Worm (Caenorhabditis elegans) whole organism, L4 larva: ENCODE results near the gene ins-22.

Experiments
- F49E8.2 ChIP-seq: sonication (generic microtip); optimal IDR thresholded peaks from 2 replicates; lab custom pipeline; 2016; ENCODE audit warnings: missing compliant biosample characterization, mild to moderate bottlenecking, missing genetic modification characterization, borderline replicate concordance
- T20F7.1 ChIP-seq: fragments of 200-800 bp; sonication (Bioruptor generic); optimal IDR thresholded peaks from 2 replicates; lab custom pipeline; 2018; ENCODE audit warnings: mild to moderate bottlenecking, missing genetic modification characterization, missing compliant biosample characterization
- T26A8.4 ChIP-seq: fragments of 200-800 bp; sonication (Bioruptor generic); IDR thresholded peaks from 2 replicates; pipeline ENCODE4 v1.3.6; 2022; ENCODE audit warnings: missing genetic modification characterization, missing compliant biosample characterization
- Y105C5A.15 ChIP-seq: fragments of 200-800 bp; sonication (Bioruptor generic); IDR thresholded peaks from 2 replicates; pipeline ENCODE4 v1.3.6; 2022; ENCODE audit warnings: missing genetic modification characterization, missing compliant biosample characterization
- Y48G9A.11 ChIP-seq: fragments of 200-800 bp; sonication (Bioruptor generic); IDR thresholded peaks from 2 replicates; pipeline ENCODE4 v1.3.6; 2022; ENCODE audit warnings: missing genetic modification reagents, missing genetic modification characterization, missing compliant biosample characterization
- ZK337.2 ChIP-seq: fragments of 200-800 bp; sonication (Bioruptor generic); IDR thresholded peaks from 2 replicates; pipeline ENCODE4 v1.3.6; 2022; ENCODE audit warnings: missing genetic modification reagents, missing genetic modification characterization, missing compliant biosample characterization
- arid-1 ChIP-seq: fragments of 200-800 bp; sonication (Bioruptor generic); conservative IDR thresholded peaks from 2 replicates; pipeline ENCODE4 v1.3.6; 2022; ENCODE audit warnings: missing genetic modification reagents, missing genetic modification characterization, missing compliant biosample characterization
- ceh-20 ChIP-seq: fragments of 200-800 bp; sonication (Bioruptor generic); IDR thresholded peaks from 2 replicates; pipeline ENCODE4 v1.3.6; 2022; ENCODE audit warnings: missing genetic modification reagents, missing genetic modification characterization, missing compliant biosample characterization
- ceh-32 ChIP-seq: sonication (generic microtip); optimal IDR thresholded peaks from 2 replicates; lab custom pipeline; 2016; ENCODE audit warnings: mild to moderate bottlenecking, missing genetic modification characterization, missing compliant biosample characterization; ENCODE audit not compliant: poor library complexity
- ceh-44 ChIP-seq: fragments of 200-800 bp; sonication (Bioruptor generic); IDR thresholded peaks from 2 replicates; pipeline ENCODE4 v1.3.6; 2022; ENCODE audit warnings: missing genetic modification reagents, missing genetic modification characterization, missing compliant biosample characterization
- cey-2 ChIP-seq: sonication (generic microtip); optimal IDR thresholded peaks from 3 replicates; lab custom pipeline; 2017; ENCODE audit warnings: missing genetic modification characterization, mild to moderate bottlenecking, missing compliant biosample characterization, antibody characterized with exemption, borderline replicate concordance; ENCODE audit not compliant: insufficient read depth
- daf-12 ChIP-seq: fragments of 150-350 bp; optimal IDR thresholded peaks from 2 replicates; lab custom pipeline; 2014; ENCODE audit warnings: missing biosample characterization, missing genetic modification reagents, missing genetic modification characterization
- daf-8 ChIP-seq: fragments of 200-800 bp; sonication (Bioruptor generic); IDR thresholded peaks from 2 replicates; pipeline ENCODE4 v1.3.6; 2022; ENCODE audit warnings: missing genetic modification characterization, missing compliant biosample characterization
- dmd-9 ChIP-seq: fragments of 200-800 bp; sonication (Bioruptor generic); IDR thresholded peaks from 2 replicates; pipeline ENCODE4 v1.3.6; 2022; ENCODE audit warnings: missing genetic modification reagents, missing genetic modification characterization, missing compliant biosample characterization
- dpl-1 ChIP-seq: fragments of 150-350 bp; optimal IDR thresholded peaks from 2 replicates; lab custom pipeline; 2014; ENCODE audit warnings: missing biosample characterization, missing genetic modification reagents, missing genetic modification characterization
- duxl-1 ChIP-seq: sonication (generic microtip); optimal IDR thresholded peaks from 2 replicates; lab custom pipeline; 2016; ENCODE audit warnings: mild to moderate bottlenecking, missing genetic modification characterization, moderate library complexity, missing compliant biosample characterization; ENCODE audit not compliant: poor library complexity
- egl-27 ChIP-seq: sonication (generic microtip); optimal IDR thresholded peaks from 3 replicates; lab custom pipeline; 2017; ENCODE audit warnings: missing biosample characterization, missing genetic modification reagents, missing genetic modification characterization
- egl-43 ChIP-seq: fragments of 200-800 bp; sonication (Bioruptor generic); IDR thresholded peaks from 2 replicates; pipeline ENCODE4 v1.3.6; 2022; ENCODE audit warnings: missing genetic modification reagents, missing genetic modification characterization, missing compliant biosample characterization
- gei-8 ChIP-seq: fragments of 200-800 bp; sonication (Bioruptor generic); optimal IDR thresholded peaks from 2 replicates; lab custom pipeline; 2018; ENCODE audit warnings: mild to moderate bottlenecking, missing genetic modification characterization, missing compliant biosample characterization
- hif-1 ChIP-seq, 2 experiments: sonication (generic microtip); optimal IDR thresholded peaks; 2 replicates each; lab custom pipeline; 2016 to 2017; ENCODE audit warnings: missing compliant biosample characterization in 2 of 2, missing genetic modification characterization in 2 of 2, missing genetic modification reagents in 2 of 2, missing genotype in 2 of 2, mild to moderate bottlenecking in 1 of 2
- hlh-11 ChIP-seq: fragments of 200-800 bp; sonication (Bioruptor generic); optimal IDR thresholded peaks from 2 replicates; lab custom pipeline; 2018; ENCODE audit warnings: mild to moderate bottlenecking, missing genetic modification characterization, missing compliant biosample characterization
- hlh-30 ChIP-seq: sonication (generic microtip); optimal IDR thresholded peaks from 2 replicates; lab custom pipeline; 2017; ENCODE audit warnings: antibody characterized with exemption, mild to moderate bottlenecking, missing genetic modification characterization, missing compliant biosample characterization; ENCODE audit not compliant: insufficient read depth
- hmg-1.1 ChIP-seq: fragments of 200-800 bp; sonication (Bioruptor generic); IDR thresholded peaks from 2 replicates; pipeline ENCODE4 v1.3.6; 2022; ENCODE audit warnings: missing genetic modification reagents, missing genetic modification characterization, missing compliant biosample characterization
- lim-7 ChIP-seq: fragments of 200-800 bp; sonication (Bioruptor generic); IDR thresholded peaks from 2 replicates; pipeline ENCODE4 v1.3.6; 2022; ENCODE audit warnings: missing genetic modification characterization, missing compliant biosample characterization
- lin-1 ChIP-seq: fragments of 200-800 bp; sonication (Bioruptor generic); IDR thresholded peaks from 2 replicates; pipeline ENCODE4 v1.3.6; 2022; ENCODE audit warnings: missing genetic modification reagents, missing genetic modification characterization, missing compliant biosample characterization
- lin-13 ChIP-seq: fragments of 150-350 bp; optimal IDR thresholded peaks from 2 replicates; lab custom pipeline; 2014; ENCODE audit warnings: missing biosample characterization, missing genetic modification reagents, missing genetic modification characterization
- lin-29 ChIP-seq: fragments of 200-800 bp; sonication (Bioruptor generic); IDR thresholded peaks from 2 replicates; pipeline ENCODE4 v1.3.6; 2022; ENCODE audit warnings: missing genetic modification reagents, missing genetic modification characterization, missing compliant biosample characterization
- lsy-2 ChIP-seq, 2 experiments: fragments of 150-350 bp in 1 of 2; sonication (generic microtip) in 1 of 2; optimal IDR thresholded peaks; 2 replicates each; lab custom pipeline; 2014 to 2017; ENCODE audit warnings: missing biosample characterization in 2 of 2, missing genetic modification characterization in 2 of 2
- madf-5 ChIP-seq, 2 experiments: fragments of 200-800 bp; sonication (Bioruptor generic); IDR thresholded peaks; 2 replicates each; pipeline ENCODE4 v1.3.6; 2022; ENCODE audit warnings: missing compliant biosample characterization in 2 of 2, missing genetic modification characterization in 2 of 2
- madf-9 ChIP-seq: fragments of 200-800 bp; sonication (Bioruptor generic); conservative IDR thresholded peaks from 2 replicates; pipeline ENCODE4 v1.3.6; 2022; ENCODE audit warnings: missing genetic modification reagents, missing genetic modification characterization, missing compliant biosample characterization
- mdl-1 ChIP-seq, 2 experiments: fragments of 150-350 bp in 1 of 2; sonication (generic microtip) in 1 of 2; optimal IDR thresholded peaks; 2 replicates each; lab custom pipeline; 2014 to 2017; ENCODE audit warnings: missing biosample characterization in 2 of 2, missing genetic modification characterization in 2 of 2
- mdt-29 ChIP-seq: fragments of 200-800 bp; sonication (Bioruptor generic); IDR thresholded peaks from 2 replicates; pipeline ENCODE4 v1.3.6; 2022; ENCODE audit warnings: missing genetic modification reagents, missing genetic modification characterization, missing compliant biosample characterization
- mep-1 ChIP-seq: fragments of 150-350 bp; sonication (generic microtip); optimal IDR thresholded peaks from 3 replicates; lab custom pipeline; 2014; ENCODE audit warnings: missing biosample characterization, missing genetic modification characterization
- mxl-2 ChIP-seq: fragments of 200-800 bp; sonication (Bioruptor generic); conservative IDR thresholded peaks from 2 replicates; pipeline ENCODE4 v1.3.6; 2022; ENCODE audit warnings: missing genetic modification reagents, missing genetic modification characterization, missing compliant biosample characterization
- mxl-3 ChIP-seq: fragments of 200-800 bp; sonication (Bioruptor generic); optimal IDR thresholded peaks from 2 replicates; lab custom pipeline; 2018; ENCODE audit warnings: mild to moderate bottlenecking, missing genetic modification characterization, missing compliant biosample characterization
- nhr-11 ChIP-seq: fragments of 150-350 bp; optimal IDR thresholded peaks from 2 replicates; lab custom pipeline; 2014; ENCODE audit warnings: missing biosample characterization, missing genetic modification characterization
- nhr-25 ChIP-seq: sonication (generic microtip); optimal IDR thresholded peaks from 2 replicates; lab custom pipeline; 2017; ENCODE audit warnings: missing genetic modification characterization, mild to moderate bottlenecking, missing compliant biosample characterization, antibody characterized with exemption, moderate library complexity, borderline replicate concordance; ENCODE audit not compliant: insufficient read depth
- nhr-41 ChIP-seq: fragments of 200-800 bp; sonication (Bioruptor generic); IDR thresholded peaks from 2 replicates; pipeline ENCODE4 v1.3.6; 2022; ENCODE audit warnings: missing genetic modification reagents, missing genetic modification characterization, missing compliant biosample characterization
- nhr-42 ChIP-seq: fragments of 200-800 bp; sonication (Bioruptor generic); IDR thresholded peaks from 2 replicates; pipeline ENCODE4 v1.3.6; 2022; ENCODE audit warnings: missing genetic modification characterization, missing compliant biosample characterization
- nhr-48 ChIP-seq: sonication (generic microtip); optimal IDR thresholded peaks from 2 replicates; lab custom pipeline; 2016; ENCODE audit warnings: mild to moderate bottlenecking, missing genetic modification characterization, missing compliant biosample characterization
- nhr-6 ChIP-seq: fragments of 150-350 bp; optimal IDR thresholded peaks from 2 replicates; lab custom pipeline; 2014; ENCODE audit warnings: missing biosample characterization, missing genetic modification characterization
- nhr-77 ChIP-seq: fragments of 150-350 bp; optimal IDR thresholded peaks from 2 replicates; lab custom pipeline; 2014; ENCODE audit warnings: missing biosample characterization, missing genetic modification characterization
- pqm-1 ChIP-seq: sonication (generic microtip); optimal IDR thresholded peaks from 2 replicates; lab custom pipeline; 2017; ENCODE audit warnings: missing biosample characterization, missing genetic modification characterization
- spr-3 ChIP-seq: fragments of 200-800 bp; sonication (Bioruptor generic); optimal IDR thresholded peaks from 2 replicates; lab custom pipeline; 2018; ENCODE audit warnings: mild to moderate bottlenecking, missing genetic modification characterization, missing compliant biosample characterization
- tra-1 ChIP-seq: fragments of 200-800 bp; sonication (Bioruptor generic); IDR thresholded peaks from 2 replicates; pipeline ENCODE4 v1.3.6; 2022; ENCODE audit warnings: missing genetic modification reagents, missing genetic modification characterization, missing compliant biosample characterization
- unc-130 ChIP-seq: sonication (generic microtip); optimal IDR thresholded peaks from 2 replicates; lab custom pipeline; 2016; ENCODE audit warnings: missing genetic modification reagents, missing genetic modification characterization, missing compliant biosample characterization
- vab-7 ChIP-seq: fragments of 200-800 bp; sonication (Bioruptor generic); IDR thresholded peaks from 2 replicates; pipeline ENCODE4 v1.3.6; 2022; ENCODE audit warnings: missing genetic modification reagents, missing genetic modification characterization, missing compliant biosample characterization
- zfp-2 ChIP-seq: sonication (generic microtip); optimal IDR thresholded peaks from 2 replicates; lab custom pipeline; 2016; ENCODE audit warnings: mild to moderate bottlenecking, missing genetic modification characterization, missing compliant biosample characterization
- zfp-3 ChIP-seq: fragments of 200-800 bp; sonication (Bioruptor generic); conservative IDR thresholded peaks from 2 replicates; pipeline ENCODE4 v1.3.6; 2022; ENCODE audit warnings: missing genetic modification reagents, missing genetic modification characterization, missing compliant biosample characterization
- zip-2 ChIP-seq: fragments of 150-350 bp; optimal IDR thresholded peaks from 2 replicates; lab custom pipeline; 2014; ENCODE audit warnings: missing biosample characterization, missing genetic modification characterization
- ztf-11 ChIP-seq: fragments of 150-350 bp; optimal IDR thresholded peaks from 2 replicates; lab custom pipeline; 2014; ENCODE audit warnings: missing biosample characterization, missing genetic modification characterization

Gene ins-22

ce11 chrIII:10064140-10064539 lies 38.1 kb downstream of the ins-22 start, which contains the start of gene ekl-6:
TSS of gene ekl-6 (plus strand) at chrIII:10064404.
- peak; percentile 24; the same call in 1 of the 2 replicates for TF ChIP-seq ceh-44 (GFP tag; lab: Robert Waterston, UW)
- no peak for TF ChIP-seq spr-3 (GFP tag; lab: Kevin White, UChicago)
- TF ChIP-seq mxl-3 (GFP tag; lab: Kevin White, UChicago), result no peak
- peak; percentile 70 for TF ChIP-seq ZK337.2 (GFP tag; lab: Robert Waterston, UW)
- TF ChIP-seq Y48G9A.11 (GFP tag; lab: Robert Waterston, UW), result no peak
- TF ChIP-seq daf-8 (GFP tag; lab: Robert Waterston, UW), result no peak
- no peak for TF ChIP-seq mdt-29 (GFP tag; lab: Robert Waterston, UW)
- TF ChIP-seq vab-7 (GFP tag; lab: Robert Waterston, UW), result no peak
- no peak for TF ChIP-seq nhr-6 (tag; lab: Kevin White, UChicago)
- TF ChIP-seq gei-8 (GFP tag; lab: Kevin White, UChicago), result no peak
- TF ChIP-seq nhr-11 (tag; lab: Kevin White, UChicago), result no peak
- no peak for TF ChIP-seq ztf-11 (tag; lab: Kevin White, UChicago)
- TF ChIP-seq lim-7 (GFP tag; lab: Robert Waterston, UW), result no peak
- no peak for TF ChIP-seq Y105C5A.15 (GFP tag; lab: Robert Waterston, UW)
- no peak for TF ChIP-seq zfp-2 (tag; lab: Kevin White, UChicago)
- TF ChIP-seq lsy-2 (tag; optimal IDR thresholded peaks at IDR 0.05; lab: Kevin White, UChicago), result no peak
- TF ChIP-seq mep-1 (tag; lab: Kevin White, UChicago), result no peak
- TF ChIP-seq nhr-42, result no peak
- TF ChIP-seq zfp-3 (GFP tag; lab: Robert Waterston, UW), result no peak
- no peak for TF ChIP-seq mxl-2 (GFP tag; lab: Robert Waterston, UW)
- TF ChIP-seq ceh-20 (GFP tag; lab: Robert Waterston, UW), result no peak
- no peak for TF ChIP-seq F49E8.2 (tag; lab: Kevin White, UChicago)
- no peak for TF ChIP-seq nhr-77
- TF ChIP-seq unc-130 (GFP tag; lab: Kevin White, UChicago), result peak; percentile 74
- no peak for TF ChIP-seq egl-43 (GFP tag; lab: Robert Waterston, UW)
- TF ChIP-seq lin-13 (GFP tag; lab: Kevin White, UChicago), result no peak
- TF ChIP-seq hlh-11, result no peak
- TF ChIP-seq nhr-48 (tag; lab: Kevin White, UChicago), result no peak
- TF ChIP-seq hmg-1.1 (GFP tag; lab: Robert Waterston, UW), result no peak
- TF ChIP-seq dmd-9 (GFP tag; lab: Robert Waterston, UW), result peak; percentile 45; the same call in 1 of the 2 replicates
- no peak for TF ChIP-seq madf-5 (GFP tag; IDR thresholded peaks at IDR 0.05; lab: Robert Waterston, UW)
- TF ChIP-seq T20F7.1 (GFP tag; lab: Kevin White, UChicago), result no peak
- no peak for TF ChIP-seq cey-2 (tag; lab: Kevin White, UChicago)
- TF ChIP-seq duxl-1 (tag; lab: Kevin White, UChicago), result no peak
- TF ChIP-seq arid-1 (GFP tag; lab: Robert Waterston, UW), result no peak
- no peak for TF ChIP-seq T26A8.4 (GFP tag; lab: Robert Waterston, UW)
- TF ChIP-seq hif-1 (tag; optimal IDR thresholded peaks at IDR 0.05; lab: Kevin White, UChicago), result no peak
- no peak for TF ChIP-seq mdl-1 (tag; optimal IDR thresholded peaks at IDR 0.05; lab: Kevin White, UChicago)
- TF ChIP-seq nhr-25 (tag; lab: Kevin White, UChicago), result no peak
- TF ChIP-seq dpl-1 (GFP tag; lab: Kevin White, UChicago), result peak; percentile 68
- no peak for TF ChIP-seq hlh-30 (tag; lab: Kevin White, UChicago)
- TF ChIP-seq zip-2 (tag; lab: Kevin White, UChicago), result no peak
- no peak for TF ChIP-seq nhr-41 (GFP tag; lab: Robert Waterston, UW)
- no peak for TF ChIP-seq madf-9 (GFP tag; lab: Robert Waterston, UW)
- TF ChIP-seq daf-12 (tag; lab: Kevin White, UChicago), result no peak
- TF ChIP-seq tra-1, result 0 out of 2 replicates have a peak, but pooled peaks have one; percentile 5
- TF ChIP-seq lin-1 (GFP tag; lab: Robert Waterston, UW), result no peak
- no peak for TF ChIP-seq ceh-32
- no peak for TF ChIP-seq lin-29 (GFP tag; lab: Robert Waterston, UW)
- TF ChIP-seq egl-27 (tag; lab: Kevin White, UChicago), result no peak
- no peak for TF ChIP-seq pqm-1 (tag; lab: Kevin White, UChicago)
